Worm (Caenorhabditis elegans): ENCODE measurements around the gene Y55F3BR.10.

Y55F3BR.10 gene

DNA sequence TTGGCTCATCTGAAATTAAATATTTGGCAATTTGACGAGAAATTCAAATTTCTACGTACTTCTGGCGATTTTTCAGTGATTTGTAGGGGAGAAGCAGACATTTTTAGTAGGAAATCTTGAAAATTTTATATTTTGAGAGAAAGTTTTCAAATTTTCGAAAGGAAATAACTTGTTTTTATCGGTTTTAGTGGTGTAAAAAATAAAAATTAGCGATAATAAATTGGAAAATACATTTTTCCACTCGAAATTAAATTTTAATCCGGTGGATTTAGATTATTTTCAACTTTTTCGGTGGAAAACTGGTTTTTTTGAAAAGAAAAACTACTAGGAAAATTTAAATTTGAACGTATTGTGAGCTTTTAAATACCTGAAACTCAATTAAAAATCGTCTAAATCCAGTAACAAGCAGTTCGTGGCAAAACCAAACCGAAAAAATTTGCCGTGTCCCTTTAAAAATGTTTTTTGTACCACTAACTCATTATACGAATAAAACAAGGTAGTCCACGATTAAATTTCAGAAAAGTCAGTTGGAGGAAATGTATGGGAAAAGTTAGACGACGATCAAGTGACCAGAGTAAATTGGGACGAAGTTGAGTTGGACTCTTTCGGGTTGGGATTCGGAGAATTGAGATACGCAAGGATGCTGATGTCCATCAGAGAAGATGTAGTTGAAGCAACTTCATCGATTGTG, at the start of gene Y55F3BR.10, which contains the start of gene madf-1:
Gene Y55F3BR.10 (plus strand): TSS at position 641 of the 691 bp plus-strand sequence.
Gene madf-1 (minus strand): TSS at position 101 of the 691 bp plus-strand sequence.
- TF ChIP-seq mls-2 (tag; optimal IDR thresholded peaks at IDR 0.05) (no peak), nhr-12 (tag; optimal IDR thresholded peaks at IDR 0.05) (no peak), ztf-11 (tag; optimal IDR thresholded peaks at IDR 0.05) (no peak), mab-5 (tag; optimal IDR thresholded peaks at IDR 0.05) (no peak), hlh-1 (tag; optimal IDR thresholded peaks at IDR 0.05) (no peak), ceh-83 (GFP tag; optimal IDR thresholded peaks at IDR 0.05) (no peak), drap-1 (GFP tag; optimal IDR thresholded peaks at IDR 0.05) (no peak), lsy-2 (tag; optimal IDR thresholded peaks at IDR 0.05) (no peak), M03D4.4 (tag; optimal IDR thresholded peaks at IDR 0.05) (no peak)

DNA sequence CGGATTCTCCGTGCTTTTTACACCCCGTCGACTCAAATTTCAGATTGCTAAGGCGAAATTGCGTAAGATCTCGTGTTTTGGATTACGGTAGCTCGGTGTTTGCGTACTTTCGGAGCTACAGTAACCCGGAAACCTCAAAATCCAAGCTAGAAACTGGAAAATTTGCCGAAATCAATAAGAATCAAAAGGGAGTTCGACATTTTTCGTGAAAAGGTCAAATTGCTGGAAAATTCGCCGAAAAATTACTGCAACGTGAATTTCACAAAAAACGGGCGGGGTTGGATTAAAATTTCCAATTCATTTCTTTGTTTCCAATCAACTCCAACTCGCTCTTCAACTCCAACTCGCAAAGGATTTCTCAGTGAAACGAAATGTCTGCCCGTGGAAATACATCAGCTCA, 44.5 kb upstream of the Y55F3BR.10 start, which contains the start of gene F56B3.6:
Gene F56B3.6 (plus strand): TSS at position 301 of the 400 bp plus-strand sequence.
- TF ChIP-seq bed-3 (GFP tag; optimal IDR thresholded peaks at IDR 0.05) (no peak), ztf-11 (tag; optimal IDR thresholded peaks at IDR 0.05) (no peak), unc-62 (GFP tag; optimal IDR thresholded peaks at IDR 0.05) (no peak), sptf-1 (tag; optimal IDR thresholded peaks at IDR 0.05) (no peak), sem-2 (GFP tag; optimal IDR thresholded peaks at IDR 0.05) (no peak), tbx-8 (GFP tag; optimal IDR thresholded peaks at IDR 0.05) (no peak), cnd-1 (tag; optimal IDR thresholded peaks at IDR 0.05) (no peak), lsy-2 (tag; optimal IDR thresholded peaks at IDR 0.05) (no peak), mab-5 (tag; optimal IDR thresholded peaks at IDR 0.05) (no peak), elt-1 (tag; optimal IDR thresholded peaks at IDR 0.05; ENCODE audit: borderline replicate concordance, insufficient read depth) (no peak), lin-13 (tag; optimal IDR thresholded peaks at IDR 0.05) (no peak), nhr-2 (tag; optimal IDR thresholded peaks at IDR 0.05) (no peak), mls-2 (tag; optimal IDR thresholded peaks at IDR 0.05) (no peak), nhr-28 (tag; optimal IDR thresholded peaks at IDR 0.05) (no peak), ham-2 (GFP tag; optimal IDR thresholded peaks at IDR 0.05) (no peak), nhr-237 (tag; optimal IDR thresholded peaks at IDR 0.05) (no peak), blmp-1 (tag; optimal IDR thresholded peaks at IDR 0.05) (no peak)

DNA sequence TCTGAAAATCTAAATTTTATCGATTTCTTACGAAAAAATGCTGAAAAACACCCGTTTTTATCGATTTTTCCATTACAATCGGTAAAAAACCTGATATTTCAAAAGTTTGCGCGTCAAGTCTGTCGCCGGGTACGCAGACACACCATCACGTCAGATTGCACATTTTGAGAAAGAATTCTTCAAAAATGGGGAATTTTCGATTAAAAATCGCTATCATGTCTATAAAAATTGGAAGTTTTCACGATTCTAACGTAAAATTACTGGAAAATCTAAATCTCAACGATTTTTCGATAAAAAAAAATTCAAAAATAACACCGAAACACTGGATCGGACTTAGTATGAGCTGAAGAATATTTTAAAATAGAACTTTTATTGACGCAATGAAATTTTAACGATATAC, 38.0 kb upstream of the Y55F3BR.10 start, which contains the start of gene F56B3.4:
Gene F56B3.4 (minus strand): TSS at position 1 of the 400 bp plus-strand sequence.
- TF ChIP-seq unc-39 (tag; optimal IDR thresholded peaks at IDR 0.05), result no peak

DNA sequence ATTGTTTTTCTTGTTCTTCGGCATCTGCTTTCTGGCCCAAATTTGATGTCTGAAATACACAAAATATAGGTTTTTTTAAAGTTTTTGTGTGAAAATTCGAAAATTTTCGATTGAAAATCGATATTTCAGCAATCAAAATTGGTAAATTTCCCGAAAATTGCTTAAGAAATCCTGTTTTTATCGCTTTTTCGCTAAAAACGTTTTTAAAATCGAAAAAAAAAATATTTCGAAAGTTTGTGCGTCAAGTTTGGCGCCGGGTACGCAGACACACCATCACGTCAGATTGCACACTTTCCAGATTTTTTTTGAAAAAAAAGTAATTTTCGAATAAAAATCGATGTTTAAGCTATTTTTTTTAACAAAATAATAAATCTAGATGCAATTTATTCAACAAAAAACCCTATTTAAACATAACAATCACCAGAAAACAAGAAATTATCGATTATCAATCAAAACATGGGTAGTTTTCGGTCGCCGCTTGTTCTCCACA, 36.8 kb upstream of the Y55F3BR.10 start, which contains the start of gene skr-18:
Gene skr-18 (minus strand): TSS at position 51 of the 490 bp plus-strand sequence.
- TF ChIP-seq flh-1 (GFP tag; optimal IDR thresholded peaks at IDR 0.05), result no peak
- no peak for TF ChIP-seq ham-2 (GFP tag; optimal IDR thresholded peaks at IDR 0.05)
- no peak for TF ChIP-seq ceh-39 (tag; optimal IDR thresholded peaks at IDR 0.05)
- TF ChIP-seq sem-2 (GFP tag; optimal IDR thresholded peaks at IDR 0.05), result no peak

DNA sequence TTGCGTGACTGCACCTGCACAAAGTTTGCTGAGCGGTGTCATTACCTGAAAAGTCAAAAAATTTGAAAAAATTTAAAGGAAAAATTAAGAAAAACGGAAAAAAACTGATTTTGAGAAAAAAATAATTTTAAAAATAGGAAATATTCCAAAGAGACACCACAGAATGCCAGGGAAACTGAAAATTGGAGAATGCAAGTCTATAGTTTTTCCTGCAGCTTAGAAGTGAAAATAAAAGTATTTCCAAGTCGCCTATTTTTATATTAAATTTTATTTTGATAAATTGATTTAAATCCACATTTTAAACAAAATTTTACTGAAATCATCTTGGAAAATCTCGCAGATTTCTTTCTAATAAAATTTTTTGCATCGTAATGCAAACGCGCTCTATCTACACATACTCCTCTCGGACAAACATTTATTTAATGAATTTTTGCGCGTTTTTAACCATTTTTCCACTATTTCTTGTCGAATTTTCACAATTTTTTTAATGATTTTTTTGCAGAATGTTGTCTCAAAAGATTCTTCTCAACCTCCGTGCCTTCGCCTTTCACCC, 35.6 kb upstream of the Y55F3BR.10 start, which contains the start of the genes F56B3.11 and ech-5:
Gene F56B3.11 (minus strand): TSS at position 51 of the 553 bp plus-strand sequence.
Gene ech-5 (plus strand): TSS at position 503 of the 553 bp plus-strand sequence.
- TF ChIP-seq unc-120 (tag; optimal IDR thresholded peaks at IDR 0.05; ENCODE audit: poor library complexity, severe bottlenecking), result no peak
- TF ChIP-seq nhr-76 (tag; optimal IDR thresholded peaks at IDR 0.05), result no peak
- no peak for TF ChIP-seq elt-3 (tag; optimal IDR thresholded peaks at IDR 0.05)
- no peak for TF ChIP-seq mls-2 (tag; optimal IDR thresholded peaks at IDR 0.05)
- no peak for TF ChIP-seq snpc-4 (tag; optimal IDR thresholded peaks at IDR 0.05)
- TF ChIP-seq cnd-1 (tag; optimal IDR thresholded peaks at IDR 0.05), result no peak
- peak; percentile 34 for TF ChIP-seq drap-1 (GFP tag; optimal IDR thresholded peaks at IDR 0.05)
- peak; percentile 26 for TF ChIP-seq ceh-43 (GFP tag; optimal IDR thresholded peaks at IDR 0.05)
- TF ChIP-seq tbx-8 (GFP tag; optimal IDR thresholded peaks at IDR 0.05), result no peak
- TF ChIP-seq sptf-1 (tag; optimal IDR thresholded peaks at IDR 0.05), result peak; percentile 81
- no peak for TF ChIP-seq ham-2 (GFP tag; optimal IDR thresholded peaks at IDR 0.05)
- TF ChIP-seq unc-62 (GFP tag; optimal IDR thresholded peaks at IDR 0.05), result no peak
- TF ChIP-seq sem-2 (GFP tag; optimal IDR thresholded peaks at IDR 0.05), result no peak
- no peak for TF ChIP-seq nhr-2 (tag; optimal IDR thresholded peaks at IDR 0.05)
- TF ChIP-seq bed-3 (GFP tag; optimal IDR thresholded peaks at IDR 0.05), result peak; percentile 55
- no peak for TF ChIP-seq zip-8 (tag; optimal IDR thresholded peaks at IDR 0.05)
- no peak for TF ChIP-seq lin-13 (tag; optimal IDR thresholded peaks at IDR 0.05)
- peak; percentile 37 for TF ChIP-seq M03D4.4 (tag; optimal IDR thresholded peaks at IDR 0.05)
- peak; percentile 20 for TF ChIP-seq mep-1 (tag; optimal IDR thresholded peaks at IDR 0.05)
- peak; percentile 36 for TF ChIP-seq mab-5 (tag; optimal IDR thresholded peaks at IDR 0.05)
- TF ChIP-seq nhr-28 (tag; optimal IDR thresholded peaks at IDR 0.05), result no peak
- no peak for TF ChIP-seq flh-1 (GFP tag; optimal IDR thresholded peaks at IDR 0.05)
- TF ChIP-seq elt-1 (tag; optimal IDR thresholded peaks at IDR 0.05; ENCODE audit: borderline replicate concordance, insufficient read depth), result no peak
- TF ChIP-seq nhr-12 (tag; optimal IDR thresholded peaks at IDR 0.05), result no peak
- TF ChIP-seq pha-4 (tag; optimal IDR thresholded peaks at IDR 0.05), result no peak
- TF ChIP-seq nhr-237 (tag; optimal IDR thresholded peaks at IDR 0.05), result peak; percentile 82
- no peak for TF ChIP-seq lin-32 (GFP tag; optimal IDR thresholded peaks at IDR 0.05)
- TF ChIP-seq blmp-1 (tag; optimal IDR thresholded peaks at IDR 0.05), result no peak
- TF ChIP-seq lsy-2 (tag; optimal IDR thresholded peaks at IDR 0.05), result peak; percentile 69
- TF ChIP-seq ceh-39 (tag; optimal IDR thresholded peaks at IDR 0.05), result no peak
- no peak for TF ChIP-seq unc-39 (tag; optimal IDR thresholded peaks at IDR 0.05)
- TF ChIP-seq hlh-1 (tag; optimal IDR thresholded peaks at IDR 0.05), result no peak
- TF ChIP-seq ces-1 (GFP tag; optimal IDR thresholded peaks at IDR 0.05), result peak; percentile 80
- peak; percentile 49 for TF ChIP-seq ceh-83 (GFP tag; optimal IDR thresholded peaks at IDR 0.05)
- TF ChIP-seq ztf-11 (tag; optimal IDR thresholded peaks at IDR 0.05), result no peak

All from whole organism, mixed stage, embryonic.